Worm (Caenorhabditis elegans) whole organism, L4 larva: Measurements from ENCODE around the gene C39E6.2.
A peak's percentile ranks its signal among the peaks of the same experiment; 100 is the strongest.

ENCODE experiments used
- ZK337.2 ChIP-seq: fragments of 200-800 bp; sonication (Bioruptor generic); IDR thresholded peaks from 2 replicates; pipeline ENCODE4 v1.3.6; 2022; ENCODE audit warnings: missing genetic modification reagents, missing genetic modification characterization, missing compliant biosample characterization
- ceh-62 ChIP-seq: sonication (generic microtip); optimal IDR thresholded peaks from 2 replicates; lab custom pipeline; 2017; ENCODE audit warnings: missing biosample characterization, missing genetic modification characterization
- dpl-1 ChIP-seq: fragments of 150-350 bp; optimal IDR thresholded peaks from 2 replicates; lab custom pipeline; 2014; ENCODE audit warnings: missing biosample characterization, missing genetic modification reagents, missing genetic modification characterization
- egl-27 ChIP-seq: sonication (generic microtip); optimal IDR thresholded peaks from 3 replicates; lab custom pipeline; 2017; ENCODE audit warnings: missing biosample characterization, missing genetic modification reagents, missing genetic modification characterization
- jun-1 ChIP-seq: fragments of 150-350 bp; optimal IDR thresholded peaks from 2 replicates; lab custom pipeline; 2014; ENCODE audit warnings: missing biosample characterization, missing genetic modification reagents, missing genetic modification characterization
- madf-5 ChIP-seq, 2 experiments: fragments of 200-800 bp; sonication (Bioruptor generic); IDR thresholded peaks; 2 replicates each; pipeline ENCODE4 v1.3.6; 2022; ENCODE audit warnings: missing compliant biosample characterization in 2 of 2, missing genetic modification characterization in 2 of 2
- nhr-11 ChIP-seq: fragments of 150-350 bp; optimal IDR thresholded peaks from 2 replicates; lab custom pipeline; 2014; ENCODE audit warnings: missing biosample characterization, missing genetic modification characterization
- nhr-28 ChIP-seq: fragments of 150-350 bp; optimal IDR thresholded peaks from 2 replicates; lab custom pipeline; 2014; ENCODE audit warnings: missing biosample characterization, missing genetic modification characterization
- rbr-2 ChIP-seq: sonication (generic microtip); optimal IDR thresholded peaks from 2 replicates; lab custom pipeline; 2016; ENCODE audit warnings: missing genotype, missing genetic modification characterization, missing compliant biosample characterization
- snpc-4 ChIP-seq: fragments of 150-350 bp; optimal IDR thresholded peaks from 2 replicates; lab custom pipeline; 2014; ENCODE audit warnings: missing biosample characterization, missing genetic modification characterization
- spr-1 ChIP-seq: sonication (generic microtip); optimal IDR thresholded peaks from 2 replicates; lab custom pipeline; 2016; ENCODE audit warnings: mild to moderate bottlenecking, missing genetic modification characterization, missing compliant biosample characterization

DNA sequence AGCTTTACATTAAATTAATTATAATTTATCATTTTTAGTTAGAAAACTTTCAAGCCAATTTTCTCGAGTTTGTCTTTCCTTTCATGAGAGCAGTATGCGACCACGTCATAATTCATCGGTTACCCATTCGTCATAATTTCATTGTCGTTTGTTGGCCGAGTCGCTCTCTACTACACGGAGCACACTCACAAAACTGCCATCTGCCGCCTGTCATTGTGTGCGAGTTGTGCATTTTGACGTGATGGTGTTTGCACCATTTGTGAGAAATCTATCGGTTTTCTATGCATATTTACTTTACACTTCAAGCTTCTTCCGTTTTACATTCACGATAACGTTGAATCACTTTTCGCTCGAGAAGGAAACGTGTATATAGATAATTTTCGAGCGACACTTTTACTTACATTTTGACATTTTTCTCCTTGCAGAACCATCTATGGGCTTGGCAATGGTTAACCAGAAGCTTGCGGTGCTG is 48.1 kb downstream of the C39E6.2 start, which contains the start of gene dhhc-10:
- TF ChIP-seq spr-1 (tag; lab: Kevin White, UChicago) (no peak), jun-1 (no peak), snpc-4 (no peak), egl-27 (tag; lab: Kevin White, UChicago) (no peak), ZK337.2 (GFP tag; lab: Robert Waterston, UW) (no peak), rbr-2 (tag; lab: Kevin White, UChicago) (peak; percentile 24), madf-5 (GFP tag; IDR thresholded peaks at IDR 0.05; lab: Robert Waterston, UW) (no peak), nhr-11 (tag; lab: Kevin White, UChicago) (no peak), ceh-62 (no peak), nhr-28 (tag; lab: Kevin White, UChicago) (peak; percentile 74), dpl-1 (GFP tag; lab: Kevin White, UChicago) (peak; percentile 37)
